Fruit fly (Drosophila melanogaster) whole organism, embryonic: ENCODE measurements around the gene CG7512.

Experiments used
- BtbVII ChIP-seq: fragments of 200-800 bp; sonication (Bioruptor generic); optimal IDR thresholded peaks from 3 replicates; lab custom pipeline; 2017; ENCODE audit warnings: missing biosample characterization, mild to moderate bottlenecking, missing genetic modification characterization
- CG10147 ChIP-seq: fragments of 200-800 bp; sonication (Bioruptor generic); optimal IDR thresholded peaks from 2 replicates; lab custom pipeline; 2019; ENCODE audit warnings: missing biosample characterization, mild to moderate bottlenecking, missing genetic modification characterization, moderate library complexity
- CG10959 ChIP-seq: fragments of 200-800 bp; sonication (Bioruptor generic); IDR thresholded peaks from 2 replicates; pipeline ENCODE4 v1.3.6; 2022; ENCODE audit warnings: missing biosample characterization, missing genetic modification characterization
- CG11247 ChIP-seq: fragments of 200-800 bp; sonication (Bioruptor generic); IDR thresholded peaks from 2 replicates; pipeline ENCODE4 v1.3.6; 2022; ENCODE audit warnings: missing biosample characterization, missing genetic modification characterization
- CG13296 ChIP-seq: fragments of 200-800 bp; sonication (Bioruptor generic); optimal IDR thresholded peaks from 3 replicates; lab custom pipeline; 2018; ENCODE audit warnings: missing biosample characterization, mild to moderate bottlenecking, missing genetic modification characterization
- CG1603 ChIP-seq: fragments of 200-800 bp; sonication (Bioruptor generic); optimal IDR thresholded peaks from 2 replicates; lab custom pipeline; 2019; ENCODE audit warnings: missing biosample characterization, mild to moderate bottlenecking, missing genetic modification characterization, moderate library complexity
- CG17328 ChIP-seq: fragments of 200-800 bp; sonication (Bioruptor generic); IDR thresholded peaks from 2 replicates; pipeline ENCODE4 v1.3.6; 2022; ENCODE audit warnings: missing biosample characterization, missing genetic modification characterization
- CG3847 ChIP-seq: fragments of 200-800 bp; sonication (Bioruptor generic); IDR thresholded peaks from 2 replicates; pipeline ENCODE4 v1.3.6; 2022; ENCODE audit warnings: missing biosample characterization, missing genetic modification characterization
- CG6765 ChIP-seq: fragments of 200-800 bp; sonication (Bioruptor generic); optimal IDR thresholded peaks from 3 replicates; lab custom pipeline; 2017; ENCODE audit warnings: missing biosample characterization, mild to moderate bottlenecking, missing genetic modification characterization
- CG7556 ChIP-seq: fragments of 200-800 bp; sonication (Bioruptor generic); optimal IDR thresholded peaks from 2 replicates; lab custom pipeline; 2017; ENCODE audit warnings: missing biosample characterization, mild to moderate bottlenecking, missing genetic modification characterization
- CG7786 ChIP-seq: fragments of 200-800 bp; sonication (Bioruptor generic); optimal IDR thresholded peaks from 2 replicates; lab custom pipeline; 2016; ENCODE audit warnings: missing biosample characterization, missing genetic modification characterization
- CG8281 ChIP-seq: fragments of 200-800 bp; sonication (Bioruptor generic); optimal IDR thresholded peaks from 2 replicates; lab custom pipeline; 2018; ENCODE audit warnings: missing biosample characterization, mild to moderate bottlenecking, missing genetic modification characterization, moderate library complexity
- CG8359 ChIP-seq: fragments of 200-800 bp; sonication (Bioruptor generic); optimal IDR thresholded peaks from 2 replicates; lab custom pipeline; 2017; ENCODE audit warnings: missing biosample characterization, mild to moderate bottlenecking, missing genetic modification characterization, borderline replicate concordance
- CG9727 ChIP-seq: fragments of 200-800 bp; sonication (Bioruptor generic); optimal IDR thresholded peaks from 3 replicates; lab custom pipeline; 2017; ENCODE audit warnings: missing biosample characterization, mild to moderate bottlenecking, missing genetic modification characterization
- CoRest ChIP-seq: fragments of 200-800 bp; sonication (Bioruptor generic); optimal IDR thresholded peaks from 3 replicates; lab custom pipeline; 2018; ENCODE audit warnings: missing biosample characterization, mild to moderate bottlenecking, missing genetic modification characterization, moderate library complexity
- Doc2 ChIP-seq: fragments of 200-800 bp; sonication (Bioruptor generic); IDR thresholded peaks from 2 replicates; pipeline ENCODE4 v1.3.6; 2022; ENCODE audit warnings: missing biosample characterization, missing genetic modification characterization
- Drgx ChIP-seq: fragments of 200-800 bp; sonication (Bioruptor generic); IDR thresholded peaks from 2 replicates; pipeline ENCODE4 v1.3.6; 2022; ENCODE audit warnings: missing biosample characterization, missing genetic modification characterization
- Fer2 ChIP-seq: fragments of 200-800 bp; sonication (Bioruptor generic); optimal IDR thresholded peaks from 2 replicates; lab custom pipeline; 2018; ENCODE audit warnings: missing biosample characterization, mild to moderate bottlenecking, missing genetic modification characterization, moderate library complexity
- H15 ChIP-seq: fragments of 200-800 bp; sonication (Bioruptor generic); IDR thresholded peaks from 3 replicates; pipeline ENCODE4 v1.3.6; 2022; ENCODE audit warnings: missing biosample characterization, missing genetic modification characterization
- HLH54F ChIP-seq: fragments of 200-800 bp; sonication (Bioruptor generic); optimal IDR thresholded peaks from 3 replicates; lab custom pipeline; 2016; ENCODE audit warnings: missing biosample characterization, missing genetic modification characterization
- NFAT ChIP-seq: fragments of 200-800 bp; sonication (Bioruptor generic); IDR thresholded peaks from 2 replicates; pipeline ENCODE4 v1.3.6; 2022; ENCODE audit warnings: missing biosample characterization, missing genetic modification characterization
- PHDP ChIP-seq: fragments of 200-800 bp; sonication (Bioruptor generic); optimal IDR thresholded peaks from 3 replicates; lab custom pipeline; 2018; ENCODE audit warnings: missing biosample characterization, mild to moderate bottlenecking, missing genetic modification characterization, moderate library complexity
- Poxn ChIP-seq: fragments of 200-800 bp; sonication (Bioruptor generic); IDR thresholded peaks from 2 replicates; pipeline ENCODE4 v1.3.6; 2022; ENCODE audit warnings: missing biosample characterization, missing genetic modification characterization
- Sox100B ChIP-seq: fragments of 200-800 bp; sonication (Bioruptor generic); optimal IDR thresholded peaks from 3 replicates; lab custom pipeline; 2018; ENCODE audit warnings: missing biosample characterization, mild to moderate bottlenecking, missing genetic modification characterization
- TFAM ChIP-seq: fragments of 200-800 bp; sonication (Bioruptor generic); optimal IDR thresholded peaks from 2 replicates; lab custom pipeline; 2017; ENCODE audit warnings: missing biosample characterization, missing genetic modification characterization, inconsistent platforms
- Trl ChIP-seq, 3 experiments: fragments of >200 bp in 2 of 3; fragments of 200-800 bp in 1 of 3; sonication (Bioruptor generic) in 1 of 3; optimal IDR thresholded peaks; 2 replicates in 1 of 3; 3 replicates in 2 of 3; lab custom pipeline; 2016 to 2017; ENCODE audit warnings: missing biosample characterization in 1 of 3, missing genetic modification characterization in 1 of 3
- Xrp1 ChIP-seq: fragments of 200-800 bp; sonication (Bioruptor generic); IDR thresholded peaks from 2 replicates; pipeline ENCODE4 v1.3.6; 2022; ENCODE audit warnings: missing biosample characterization, missing genetic modification characterization
- ap ChIP-seq: fragments of 200-800 bp; sonication (Bioruptor generic); IDR thresholded peaks from 2 replicates; pipeline ENCODE4 v1.3.6; 2022; ENCODE audit warnings: missing biosample characterization, missing genetic modification characterization
- ato ChIP-seq: fragments of 200-800 bp; sonication (Bioruptor generic); IDR thresholded peaks from 2 replicates; pipeline ENCODE4 v1.3.6; 2022; ENCODE audit warnings: missing biosample characterization, missing genetic modification characterization; ENCODE audit not compliant: partially characterized antibody
- bab2 ChIP-seq: fragments of 200-800 bp; sonication (Bioruptor generic); optimal IDR thresholded peaks from 2 replicates; lab custom pipeline; 2016; ENCODE audit warnings: missing biosample characterization, missing genetic modification characterization
- bigmax ChIP-seq: fragments of 200-800 bp; sonication (Bioruptor generic); optimal IDR thresholded peaks from 2 replicates; lab custom pipeline; 2018; ENCODE audit warnings: missing biosample characterization, mild to moderate bottlenecking, missing genetic modification characterization
- bsh ChIP-seq, 2 experiments: fragments of 200-800 bp; sonication (Bioruptor generic); optimal IDR thresholded peaks; 2 replicates each; lab custom pipeline; 2017 to 2018; ENCODE audit warnings: mild to moderate bottlenecking in 2 of 2, missing biosample characterization in 2 of 2, missing genetic modification characterization in 2 of 2, moderate library complexity in 1 of 2
- chm ChIP-seq: fragments of 200-800 bp; sonication (Bioruptor generic); IDR thresholded peaks from 2 replicates; pipeline ENCODE4 v1.3.6; 2022; ENCODE audit warnings: missing biosample characterization, missing genetic modification characterization
- chn ChIP-seq: fragments of 200-800 bp; sonication (Bioruptor generic); optimal IDR thresholded peaks from 2 replicates; lab custom pipeline; 2016; ENCODE audit warnings: missing biosample characterization, missing genetic modification characterization
- fd3F ChIP-seq: fragments of 200-800 bp; sonication (Bioruptor generic); optimal IDR thresholded peaks from 2 replicates; lab custom pipeline; 2018; ENCODE audit warnings: missing biosample characterization, mild to moderate bottlenecking, missing genetic modification characterization, moderate library complexity
- hbn ChIP-seq: fragments of 200-800 bp; sonication (Bioruptor generic); IDR thresholded peaks from 2 replicates; pipeline ENCODE4 v1.3.6; 2022; ENCODE audit warnings: missing biosample characterization, missing genetic modification characterization; ENCODE audit not compliant: partially characterized antibody
- ken ChIP-seq: fragments of 200-800 bp; sonication (Bioruptor generic); IDR thresholded peaks from 3 replicates; pipeline ENCODE4 v1.3.6; 2022; ENCODE audit warnings: missing biosample characterization, missing genetic modification characterization
- maf-S ChIP-seq: fragments of 200-800 bp; sonication (Bioruptor generic); optimal IDR thresholded peaks from 2 replicates; lab custom pipeline; 2016; ENCODE audit warnings: missing biosample characterization, missing genetic modification characterization
- nmo ChIP-seq: fragments of 200-800 bp; sonication (Bioruptor generic); optimal IDR thresholded peaks from 2 replicates; lab custom pipeline; 2018; ENCODE audit warnings: missing biosample characterization, mild to moderate bottlenecking, missing genetic modification characterization, moderate library complexity
- pb ChIP-seq: fragments of 200-800 bp; sonication (Bioruptor generic); optimal IDR thresholded peaks from 3 replicates; lab custom pipeline; 2016; ENCODE audit warnings: missing biosample characterization, missing genetic modification characterization
- pho ChIP-seq: fragments of 200-800 bp; sonication (Bioruptor generic); optimal IDR thresholded peaks from 2 replicates; lab custom pipeline; 2016; ENCODE audit warnings: missing biosample characterization, missing genetic modification characterization
- prd ChIP-seq, 3 experiments: fragments of >200 bp in 2 of 3; fragments of 200-800 bp in 1 of 3; sonication (Bioruptor generic) in 1 of 3; optimal IDR thresholded peaks in 2 of 3; IDR thresholded peaks in 1 of 3; 2 replicates in 2 of 3; 3 replicates in 1 of 3; pipeline versions ENCODE4 v1.3.6 to Lab custom; 2017 to 2022; ENCODE audit warnings: missing biosample characterization in 1 of 3, missing genetic modification characterization in 1 of 3
- ro ChIP-seq: fragments of 200-800 bp; sonication (Bioruptor generic); IDR thresholded peaks from 2 replicates; pipeline ENCODE4 v1.3.6; 2022; ENCODE audit warnings: missing biosample characterization, missing genetic modification characterization
- salm ChIP-seq: fragments of 200-800 bp; sonication (Bioruptor generic); optimal IDR thresholded peaks from 2 replicates; lab custom pipeline; 2018; ENCODE audit warnings: missing biosample characterization, mild to moderate bottlenecking, missing genetic modification characterization
- ssp ChIP-seq: fragments of 200-800 bp; sonication (Bioruptor generic); IDR thresholded peaks from 2 replicates; pipeline ENCODE4 v1.3.6; 2022; ENCODE audit warnings: missing biosample characterization, missing genetic modification characterization
- sug ChIP-seq: fragments of 200-800 bp; optimal IDR thresholded peaks from 2 replicates; lab custom pipeline; 2019; ENCODE audit warnings: missing biosample characterization, mild to moderate bottlenecking, missing genetic modification characterization, moderate library complexity
- tio ChIP-seq: fragments of 200-800 bp; sonication (Bioruptor generic); optimal IDR thresholded peaks from 2 replicates; lab custom pipeline; 2017; ENCODE audit warnings: missing biosample characterization, missing genetic modification characterization, inconsistent platforms
- trem ChIP-seq: fragments of 200-800 bp; optimal IDR thresholded peaks from 3 replicates; lab custom pipeline; 2019; ENCODE audit warnings: missing biosample characterization, mild to moderate bottlenecking, missing genetic modification characterization, moderate library complexity
- vvl ChIP-seq: fragments of 200-800 bp; sonication (Bioruptor generic); IDR thresholded peaks from 2 replicates; pipeline ENCODE4 v1.3.6; 2022; ENCODE audit warnings: missing biosample characterization, missing genetic modification characterization

The CG7512 gene

dm6 chr3L:11533704-11534319 is 20.3 kb downstream of the CG7512 start:
- TF ChIP-seq chn (no peak), sug (tag; lab: Kevin White, UChicago) (peak; percentile 35), CG3847 (GFP tag; lab: Robert Waterston, UW) (peak; percentile 35; the same call in 1 of the 2 replicates), CG9727 (peak; percentile 22), ato (no peak), Fer2 (tag; lab: Kevin White, UChicago) (peak; percentile 14), CG7786 (GFP tag; lab: Kevin White, UChicago) (peak; percentile 32), Xrp1 (GFP tag; lab: Robert Waterston, UW) (peak; percentile 27; the same call in 1 of the 2 replicates), CG8281 (tag; lab: Kevin White, UChicago) (peak; percentile 16), hbn (GFP tag; lab: Robert Waterston, UW) (no peak), CG11247 (GFP tag; lab: Robert Waterston, UW) (no peak), CG8359 (no peak), CG7556 (GFP tag; lab: Kevin White, UChicago) (peak; percentile 68), pb (no peak), vvl (GFP tag; lab: Robert Waterston, UW) (peak; percentile 7; the same call in 1 of the 2 replicates), nmo (GFP tag; lab: Kevin White, UChicago) (peak; percentile 45), HLH54F (GFP tag; lab: Kevin White, UChicago) (peak; percentile 9), ap (no peak), CG10147 (GFP tag; lab: Kevin White, UChicago) (peak; percentile 23), bab2 (GFP tag; lab: Kevin White, UChicago) (no peak), bsh (GFP tag; optimal IDR thresholded peaks at IDR 0.05; lab: Kevin White, UChicago) (peak in 1 of 2 experiments; percentile 1), maf-S (no peak), TFAM (GFP tag; lab: Kevin White, UChicago) (no peak), prd (optimal IDR thresholded peaks at IDR 0.05; lab: Kevin White, UChicago) (no peak), prd (GFP tag; IDR thresholded peaks at IDR 0.05; lab: Robert Waterston, UW) (peak; percentile 32; the same call in 2 of the 3 replicates), Drgx (GFP tag; lab: Robert Waterston, UW) (no peak), CG17328 (no peak), trem (tag; lab: Kevin White, UChicago) (no peak), PHDP (tag; lab: Kevin White, UChicago) (peak; percentile 50), ssp (GFP tag; lab: Robert Waterston, UW) (no peak), Sox100B (GFP tag; lab: Kevin White, UChicago) (peak; percentile 66), H15 (0 out of 3 replicates have a peak, but pooled peaks have one; percentile 5), Trl (optimal IDR thresholded peaks at IDR 0.05; lab: Kevin White, UChicago) (no peak), Trl (GFP tag; optimal IDR thresholded peaks at IDR 0.05; lab: Kevin White, UChicago) (peak; percentile 38), bigmax (no peak), CG13296 (GFP tag; lab: Kevin White, UChicago) (peak; percentile 59), salm (tag; lab: Kevin White, UChicago) (no peak), ro (GFP tag; lab: Robert Waterston, UW) (no peak), chm (no peak), BtbVII (GFP tag; lab: Kevin White, UChicago) (peak; percentile 34), CG6765 (GFP tag; lab: Kevin White, UChicago) (peak; percentile 22), pho (GFP tag; lab: Kevin White, UChicago) (peak; percentile 40), fd3F (GFP tag; lab: Kevin White, UChicago) (peak; percentile 44), CG10959 (no peak), Poxn (GFP tag; lab: Robert Waterston, UW) (peak; percentile 28; the same call in 1 of the 2 replicates), CG1603 (tag; lab: Kevin White, UChicago) (peak; percentile 9), tio (GFP tag; lab: Kevin White, UChicago) (peak; percentile 30), ken (GFP tag; lab: Robert Waterston, UW) (no peak), NFAT (GFP tag; lab: Robert Waterston, UW) (peak; percentile 4; the same call in 1 of the 2 replicates), CoRest (tag; lab: Kevin White, UChicago) (peak; percentile 58), Doc2 (GFP tag; lab: Robert Waterston, UW) (no peak)
